Fruit fly (Drosophila melanogaster) whole organism, embryonic: ENCODE results near the gene Dhc62B.

Source experiments
- BEAF-32 ChIP-seq: fragments of 200-800 bp; sonication (Bioruptor generic); optimal IDR thresholded peaks from 3 replicates; lab custom pipeline; 2017; ENCODE audit warnings: missing biosample characterization, missing genetic modification characterization, mild to moderate bottlenecking, moderate library complexity, missing genetic modification reagents
- CG10267 ChIP-seq: fragments of 200-800 bp; sonication (Bioruptor generic); optimal IDR thresholded peaks from 2 replicates; lab custom pipeline; 2018; ENCODE audit warnings: missing biosample characterization, mild to moderate bottlenecking, missing genetic modification characterization, moderate library complexity
- CG10366 ChIP-seq: fragments of 200-800 bp; sonication (Bioruptor generic); IDR thresholded peaks from 2 replicates; pipeline ENCODE4 v1.3.6; 2022; ENCODE audit warnings: missing biosample characterization, missing genetic modification characterization
- CG13287 ChIP-seq: fragments of 200-800 bp; sonication (Bioruptor generic); IDR thresholded peaks from 2 replicates; pipeline ENCODE4 v1.3.6; 2022; ENCODE audit warnings: missing biosample characterization, missing genetic modification characterization; ENCODE audit not compliant: partially characterized antibody
- CG13424 ChIP-seq: fragments of 200-800 bp; sonication (Bioruptor generic); optimal IDR thresholded peaks from 2 replicates; lab custom pipeline; 2019; ENCODE audit warnings: missing biosample characterization, mild to moderate bottlenecking, missing genetic modification characterization, moderate library complexity
- CG14710 ChIP-seq: fragments of 200-800 bp; sonication (Bioruptor generic); optimal IDR thresholded peaks from 3 replicates; lab custom pipeline; 2019; ENCODE audit warnings: missing biosample characterization, mild to moderate bottlenecking, missing genetic modification characterization, moderate library complexity
- CG15514 ChIP-seq: fragments of 200-800 bp; sonication (Bioruptor generic); optimal IDR thresholded peaks from 3 replicates; lab custom pipeline; 2017; ENCODE audit warnings: missing biosample characterization, missing genetic modification characterization, mild to moderate bottlenecking, moderate library complexity, missing genetic modification reagents
- CG17359 ChIP-seq: fragments of 200-800 bp; sonication (Bioruptor generic); optimal IDR thresholded peaks from 3 replicates; lab custom pipeline; 2018; ENCODE audit warnings: missing biosample characterization, mild to moderate bottlenecking, missing genetic modification characterization, moderate library complexity
- CG17361 ChIP-seq: fragments of 200-800 bp; sonication (Bioruptor generic); IDR thresholded peaks from 3 replicates; pipeline ENCODE4 v1.3.6; 2022; ENCODE audit warnings: missing biosample characterization, missing genetic modification characterization
- CG2116 ChIP-seq: fragments of 200-800 bp; sonication (Bioruptor generic); optimal IDR thresholded peaks from 3 replicates; lab custom pipeline; 2018; ENCODE audit warnings: missing biosample characterization, mild to moderate bottlenecking, missing genetic modification characterization
- CG30020 ChIP-seq: fragments of 200-800 bp; optimal IDR thresholded peaks from 2 replicates; lab custom pipeline; 2019; ENCODE audit warnings: missing biosample characterization, mild to moderate bottlenecking, missing genetic modification characterization, moderate library complexity
- CG34224 ChIP-seq: fragments of 200-800 bp; sonication (Bioruptor generic); IDR thresholded peaks from 3 replicates; pipeline ENCODE4 v1.3.6; 2022; ENCODE audit warnings: missing biosample characterization, missing genetic modification characterization; ENCODE audit not compliant: partially characterized antibody
- CG3847 ChIP-seq: fragments of 200-800 bp; sonication (Bioruptor generic); IDR thresholded peaks from 2 replicates; pipeline ENCODE4 v1.3.6; 2022; ENCODE audit warnings: missing biosample characterization, missing genetic modification characterization
- CG7987 ChIP-seq: fragments of 200-800 bp; sonication (Bioruptor generic); optimal IDR thresholded peaks from 2 replicates; lab custom pipeline; 2018; ENCODE audit warnings: missing biosample characterization, mild to moderate bottlenecking, missing genetic modification characterization, moderate library complexity
- CTCF ChIP-seq: fragments of 200-800 bp; sonication (Bioruptor generic); optimal IDR thresholded peaks from 2 replicates; lab custom pipeline; 2017; ENCODE audit warnings: missing biosample characterization, mild to moderate bottlenecking, missing genetic modification characterization, moderate library complexity
- Deaf1 ChIP-seq: fragments of 200-800 bp; optimal IDR thresholded peaks from 3 replicates; lab custom pipeline; 2019; ENCODE audit warnings: missing biosample characterization, mild to moderate bottlenecking, missing genetic modification characterization, moderate library complexity
- Dp ChIP-seq: fragments of 200-800 bp; sonication (Bioruptor generic); optimal IDR thresholded peaks from 2 replicates; lab custom pipeline; 2018; ENCODE audit warnings: missing biosample characterization, mild to moderate bottlenecking, missing genetic modification characterization, moderate library complexity
- Dref ChIP-seq: fragments of 200-800 bp; sonication (Bioruptor generic); IDR thresholded peaks from 2 replicates; pipeline ENCODE4 v1.3.6; 2022; ENCODE audit warnings: missing biosample characterization, missing genetic modification characterization
- Ets97D ChIP-seq: fragments of 200-800 bp; sonication (Bioruptor generic); optimal IDR thresholded peaks from 3 replicates; lab custom pipeline; 2016; ENCODE audit warnings: missing biosample characterization, missing genetic modification characterization
- HLH4C ChIP-seq: fragments of 200-800 bp; sonication (Bioruptor generic); IDR thresholded peaks from 3 replicates; pipeline ENCODE4 v1.3.6; 2022; ENCODE audit warnings: missing biosample characterization, missing genetic modification characterization; ENCODE audit not compliant: partially characterized antibody
- MBD-R2 ChIP-seq: fragments of 200-800 bp; sonication (Bioruptor generic); IDR thresholded peaks from 2 replicates; pipeline ENCODE4 v1.3.6; 2022; ENCODE audit warnings: missing biosample characterization, missing genetic modification characterization
- MESR4 ChIP-seq: fragments of 200-800 bp; sonication (Bioruptor generic); optimal IDR thresholded peaks from 2 replicates; lab custom pipeline; 2018; ENCODE audit warnings: missing biosample characterization, mild to moderate bottlenecking, missing genetic modification characterization, moderate library complexity
- Myb ChIP-seq: fragments of 200-800 bp; sonication (Bioruptor generic); optimal IDR thresholded peaks from 2 replicates; lab custom pipeline; 2016; ENCODE audit warnings: missing biosample characterization, missing genetic modification characterization
- Oaz ChIP-seq: fragments of 200-800 bp; sonication (Bioruptor generic); IDR thresholded peaks from 2 replicates; pipeline ENCODE4 v1.3.6; 2022; ENCODE audit warnings: missing biosample characterization, missing genetic modification characterization
- Pdp1 ChIP-seq, 2 experiments: fragments of 200-800 bp; sonication (Bioruptor generic); optimal IDR thresholded peaks; 3 replicates each; lab custom pipeline; 2016; ENCODE audit warnings: missing biosample characterization in 2 of 2, missing genetic modification characterization in 2 of 2, mild to moderate bottlenecking in 1 of 2, moderate library complexity in 1 of 2
- Scr ChIP-seq: fragments of 200-800 bp; sonication (Bioruptor generic); IDR thresholded peaks from 2 replicates; pipeline ENCODE4 v1.3.6; 2022; ENCODE audit warnings: missing biosample characterization, missing genetic modification characterization; ENCODE audit not compliant: partially characterized antibody
- Sin3A ChIP-seq: fragments of >200 bp; optimal IDR thresholded peaks from 2 replicates; lab custom pipeline; 2018
- Ssrp ChIP-seq: fragments of 200-800 bp; sonication (Bioruptor generic); optimal IDR thresholded peaks from 2 replicates; lab custom pipeline; 2018; ENCODE audit warnings: missing biosample characterization, mild to moderate bottlenecking, missing genetic modification characterization, moderate library complexity
- amos ChIP-seq: fragments of 200-800 bp; sonication (Bioruptor generic); IDR thresholded peaks from 2 replicates; pipeline ENCODE4 v1.3.6; 2022; ENCODE audit warnings: missing biosample characterization, missing genetic modification characterization; ENCODE audit not compliant: partially characterized antibody
- chinmo ChIP-seq: fragments of 200-800 bp; sonication (Bioruptor generic); IDR thresholded peaks from 4 replicates; pipeline ENCODE4 v1.3.6; 2022; ENCODE audit warnings: missing biosample characterization, missing genetic modification characterization; ENCODE audit not compliant: partially characterized antibody
- ci ChIP-seq: fragments of 200-800 bp; sonication (Bioruptor generic); IDR thresholded peaks from 3 replicates; pipeline ENCODE4 v1.3.6; 2022; ENCODE audit warnings: missing biosample characterization, missing genetic modification characterization
- disco-r ChIP-seq: fragments of 200-800 bp; sonication (Bioruptor generic); optimal IDR thresholded peaks from 2 replicates; lab custom pipeline; 2016; ENCODE audit warnings: missing biosample characterization, missing genetic modification characterization
- emc ChIP-seq: fragments of 200-800 bp; sonication (Bioruptor generic); optimal IDR thresholded peaks from 2 replicates; lab custom pipeline; 2016; ENCODE audit warnings: missing biosample characterization, missing genetic modification characterization
- gro ChIP-seq: fragments of 200-800 bp; sonication (Bioruptor generic); optimal IDR thresholded peaks from 2 replicates; lab custom pipeline; 2016; ENCODE audit warnings: missing biosample characterization, missing genetic modification characterization
- hbn ChIP-seq: fragments of 200-800 bp; sonication (Bioruptor generic); IDR thresholded peaks from 2 replicates; pipeline ENCODE4 v1.3.6; 2022; ENCODE audit warnings: missing biosample characterization, missing genetic modification characterization; ENCODE audit not compliant: partially characterized antibody
- nerfin-1 ChIP-seq: fragments of 200-800 bp; sonication (Bioruptor generic); optimal IDR thresholded peaks from 3 replicates; lab custom pipeline; 2019; ENCODE audit warnings: missing biosample characterization, mild to moderate bottlenecking, missing genetic modification characterization, moderate library complexity
- onecut ChIP-seq: fragments of 200-800 bp; sonication (Bioruptor generic); IDR thresholded peaks from 2 replicates; pipeline ENCODE4 v1.3.6; 2022; ENCODE audit warnings: missing biosample characterization, missing genetic modification characterization
- otp ChIP-seq: fragments of 200-800 bp; sonication (Bioruptor generic); IDR thresholded peaks from 3 replicates; pipeline ENCODE4, ENCODE4 v1.3.6; 2022; ENCODE audit warnings: missing biosample characterization, missing genetic modification characterization
- phol ChIP-seq: fragments of 200-800 bp; sonication (Bioruptor generic); optimal IDR thresholded peaks from 3 replicates; lab custom pipeline; 2018; ENCODE audit warnings: missing biosample characterization, mild to moderate bottlenecking, missing genetic modification characterization, moderate library complexity
- prd ChIP-seq, 3 experiments: fragments of >200 bp in 2 of 3; fragments of 200-800 bp in 1 of 3; sonication (Bioruptor generic) in 1 of 3; optimal IDR thresholded peaks in 2 of 3; IDR thresholded peaks in 1 of 3; 2 replicates in 2 of 3; 3 replicates in 1 of 3; pipeline versions ENCODE4 v1.3.6 to Lab custom; 2017 to 2022; ENCODE audit warnings: missing biosample characterization in 1 of 3, missing genetic modification characterization in 1 of 3
- pzg ChIP-seq: fragments of 200-800 bp; sonication (Bioruptor generic); optimal IDR thresholded peaks from 3 replicates; lab custom pipeline; 2018; ENCODE audit warnings: missing biosample characterization, mild to moderate bottlenecking, missing genetic modification characterization, moderate library complexity
- sd ChIP-seq: fragments of 200-800 bp; sonication (Bioruptor generic); optimal IDR thresholded peaks from 3 replicates; lab custom pipeline; 2018; ENCODE audit warnings: missing biosample characterization, mild to moderate bottlenecking, missing genetic modification characterization, moderate library complexity
- sna ChIP-seq: fragments of 200-800 bp; sonication (Bioruptor generic); IDR thresholded peaks from 2 replicates; pipeline ENCODE4 v1.3.6; 2022; ENCODE audit warnings: missing biosample characterization, missing genetic modification characterization; ENCODE audit not compliant: partially characterized antibody
- stwl ChIP-seq: fragments of 200-800 bp; sonication (Bioruptor generic); optimal IDR thresholded peaks from 3 replicates; lab custom pipeline; 2018; ENCODE audit warnings: missing biosample characterization, mild to moderate bottlenecking, missing genetic modification characterization, moderate library complexity
- toy ChIP-seq: fragments of 200-800 bp; sonication (Bioruptor generic); IDR thresholded peaks from 2 replicates; pipeline ENCODE4 v1.3.6; 2022; ENCODE audit warnings: missing biosample characterization, missing genetic modification characterization
- unc-4 ChIP-seq: fragments of 200-800 bp; sonication (Bioruptor generic); IDR thresholded peaks from 2 replicates; pipeline ENCODE4 v1.3.6; 2022; ENCODE audit warnings: missing biosample characterization, missing genetic modification characterization; ENCODE audit not compliant: partially characterized antibody
- vvl ChIP-seq: fragments of 200-800 bp; sonication (Bioruptor generic); IDR thresholded peaks from 2 replicates; pipeline ENCODE4 v1.3.6; 2022; ENCODE audit warnings: missing biosample characterization, missing genetic modification characterization
- zen ChIP-seq: fragments of 200-800 bp; sonication (Bioruptor generic); optimal IDR thresholded peaks from 3 replicates; lab custom pipeline; 2018; ENCODE audit warnings: missing biosample characterization, mild to moderate bottlenecking, missing genetic modification characterization, moderate library complexity
- zen2 ChIP-seq: fragments of 200-800 bp; sonication (Bioruptor generic); IDR thresholded peaks from 3 replicates; pipeline ENCODE4 v1.3.6; 2022; ENCODE audit warnings: missing biosample characterization, missing genetic modification characterization; ENCODE audit not compliant: partially characterized antibody

Dhc62B gene

dm6 chr3L:1798649-1799048 lies 27.1 kb upstream of the Dhc62B start, which contains the start of gene Patj:
Gene Patj (plus strand): TSS chr3L:1798803.
- TF ChIP-seq prd (optimal IDR thresholded peaks at IDR 0.05; lab: Kevin White, UChicago), result no peak
- no peak for TF ChIP-seq prd (GFP tag; IDR thresholded peaks at IDR 0.05; lab: Robert Waterston, UW)
- TF ChIP-seq zen, result peak; percentile 98
- no peak for TF ChIP-seq toy
- peak; percentile 79 for TF ChIP-seq Dref (GFP tag; lab: Robert Waterston, UW)
- TF ChIP-seq CG7987 (GFP tag; lab: Kevin White, UChicago), result no peak
- TF ChIP-seq gro, result no peak
- peak; percentile 85 for TF ChIP-seq CG15514 (GFP tag; lab: Kevin White, UChicago)
- peak; percentile 66 for TF ChIP-seq CG3847 (GFP tag; lab: Robert Waterston, UW)
- TF ChIP-seq hbn (GFP tag; lab: Robert Waterston, UW), result peak; percentile 37; the same call in 1 of the 2 replicates
- TF ChIP-seq nerfin-1 (tag; lab: Kevin White, UChicago), result peak; percentile 21
- no peak for TF ChIP-seq Ssrp (tag; lab: Kevin White, UChicago)
- TF ChIP-seq CG13424 (tag; lab: Kevin White, UChicago), result no peak
- peak; percentile 24 for TF ChIP-seq Ets97D (GFP tag; lab: Kevin White, UChicago)
- peak; percentile 93 for TF ChIP-seq sd (tag; lab: Kevin White, UChicago)
- TF ChIP-seq zen2 (GFP tag; lab: Robert Waterston, UW), result peak; percentile 7; the same call in 1 of the 3 replicates
- TF ChIP-seq CG17359 (tag; lab: Kevin White, UChicago), result no peak
- TF ChIP-seq CG10366, result no peak
- 0 out of 3 replicates have a peak, but pooled peaks have one; percentile 32 for TF ChIP-seq ci (GFP tag; lab: Robert Waterston, UW)
- TF ChIP-seq MESR4 (GFP tag; lab: Kevin White, UChicago), result peak; percentile 80
- no peak for TF ChIP-seq CG17361 (GFP tag; lab: Robert Waterston, UW)
- peak; percentile 2 for TF ChIP-seq CG10267 (tag; lab: Kevin White, UChicago)
- TF ChIP-seq disco-r, result no peak
- TF ChIP-seq Pdp1 (GFP tag; optimal IDR thresholded peaks at IDR 0.05; lab: Kevin White, UChicago), result peak in 1 of 2 experiments; percentile 28
- peak; percentile 53; the same call in 1 of the 2 replicates for TF ChIP-seq amos (GFP tag; lab: Robert Waterston, UW)
- peak; percentile 64; the same call in 2 of the 3 replicates for TF ChIP-seq CG34224 (GFP tag; lab: Robert Waterston, UW)
- no peak for TF ChIP-seq emc (GFP tag; lab: Kevin White, UChicago)
- peak; percentile 55 for TF ChIP-seq unc-4 (GFP tag; lab: Robert Waterston, UW)
- peak; percentile 72 for TF ChIP-seq CG13287 (GFP tag; lab: Robert Waterston, UW)
- TF ChIP-seq MBD-R2 (GFP tag; lab: Robert Waterston, UW), result peak; percentile 97
- no peak for TF ChIP-seq CG30020 (tag; lab: Kevin White, UChicago)
- peak; percentile 83 for TF ChIP-seq pzg (GFP tag; lab: Kevin White, UChicago)
- TF ChIP-seq onecut (GFP tag; lab: Robert Waterston, UW), result peak; percentile 17; the same call in 1 of the 2 replicates
- TF ChIP-seq phol (tag; lab: Kevin White, UChicago), result peak; percentile 25
- TF ChIP-seq stwl, result peak; percentile 69
- TF ChIP-seq CG14710 (tag; lab: Kevin White, UChicago), result peak; percentile 53
- no peak for TF ChIP-seq Oaz (GFP tag; lab: Robert Waterston, UW)
- peak; percentile 24; the same call in 1 of the 3 replicates for TF ChIP-seq HLH4C (GFP tag; lab: Robert Waterston, UW)
- TF ChIP-seq sna (GFP tag; lab: Robert Waterston, UW), result peak; percentile 50; the same call in 1 of the 2 replicates
- peak; percentile 67 for TF ChIP-seq CG2116 (GFP tag; lab: Kevin White, UChicago)
- peak; percentile 99 for TF ChIP-seq chinmo
- no peak for TF ChIP-seq Deaf1
- TF ChIP-seq otp (GFP tag; lab: Robert Waterston, UW), result peak; percentile 47
- TF ChIP-seq Scr, result peak; percentile 55
- peak; percentile 28 for TF ChIP-seq vvl (GFP tag; lab: Robert Waterston, UW)
- peak; percentile 99 for TF ChIP-seq Myb
- TF ChIP-seq Dp (GFP tag; lab: Kevin White, UChicago), result peak; percentile 69
- TF ChIP-seq CTCF (GFP tag; lab: Kevin White, UChicago), result peak; percentile 49
- TF ChIP-seq BEAF-32 (GFP tag; lab: Kevin White, UChicago), result peak; percentile 59
- peak; percentile 32 for TF ChIP-seq Sin3A (lab: Kevin White, UChicago)
